Worm (Caenorhabditis elegans): ENCODE results near the gene C08F8.15.

DNA sequence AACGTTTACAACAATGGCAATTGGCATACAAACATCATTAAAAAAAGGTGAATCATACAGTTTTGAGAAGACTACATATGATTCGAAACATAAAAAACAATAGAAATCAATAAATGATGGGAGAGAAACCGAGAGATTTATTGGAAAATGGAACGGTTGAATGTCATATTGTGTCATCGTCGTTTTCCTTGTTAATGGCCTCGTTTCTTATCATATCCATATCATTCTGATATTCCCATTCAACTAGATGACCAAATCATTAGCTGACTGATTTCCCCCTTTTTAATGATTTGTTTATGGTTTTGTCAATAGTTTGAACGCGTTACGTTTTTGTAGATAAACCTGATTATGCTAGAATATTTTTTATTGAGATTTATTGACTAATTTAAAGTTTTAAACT, 14.2 kb upstream of the C08F8.15 start:
- TF ChIP-seq flt-1 (GFP tag; IDR thresholded peaks at IDR 0.05), result no peak
- TF ChIP-seq T22C8.4 (GFP tag; IDR thresholded peaks at IDR 0.05), result no peak
- no peak for TF ChIP-seq klf-2 (GFP tag; conservative IDR thresholded peaks at IDR 0.05)
- no peak for TF ChIP-seq tab-1 (GFP tag; IDR thresholded peaks at IDR 0.05)
- TF ChIP-seq ztf-29 (GFP tag; IDR thresholded peaks at IDR 0.05), result no peak
- TF ChIP-seq med-1 (GFP tag; optimal IDR thresholded peaks at IDR 0.05; ENCODE audit: insufficient read depth), result no peak
- TF ChIP-seq ztf-23 (GFP tag; IDR thresholded peaks at IDR 0.05), result no peak
- TF ChIP-seq ref-1 (GFP tag; conservative IDR thresholded peaks at IDR 0.05), result no peak
- no peak for TF ChIP-seq cog-1 (tag; optimal IDR thresholded peaks at IDR 0.05)
